3 worm cellular contexts compared by ENCODE assay signal in genomic region chrV:12844748-12845147, ce11.
A peak's percentile ranks its signal among the peaks of the same experiment; 100 is the strongest.
TF ChIP-seq lines count a peak whose summit lies in the region.

No protein-coding gene starts in this region.

TF ChIP-seq in whole organism, L2 larva, 48 proteins besides CTCF, POLR2A, EP300 and RAD21:
- TF ChIP-seq aly-2 (tag; optimal IDR thresholded peaks at IDR 0.05; lab: Kevin White, UChicago) (no peak), fos-1 (tag; optimal IDR thresholded peaks at IDR 0.05; lab: Kevin White, UChicago) (peak; percentile 65)
TF ChIP-seq in whole organism, L2 larva: peak in this region for 1.

TF ChIP-seq in whole organism, L3 larva, 47 proteins besides CTCF, POLR2A, EP300 and RAD21:
- TF ChIP-seq fkh-2 (tag; optimal IDR thresholded peaks at IDR 0.05; lab: Kevin White, UChicago), result no peak
- TF ChIP-seq pqm-1 (tag; optimal IDR thresholded peaks at IDR 0.05; lab: Kevin White, UChicago), result peak; percentile 56
- TF ChIP-seq sea-2 (GFP tag; optimal IDR thresholded peaks at IDR 0.05; lab: Kevin White, UChicago), result no peak
- no peak for TF ChIP-seq nhr-12 (tag; optimal IDR thresholded peaks at IDR 0.05; lab: Kevin White, UChicago)

TF ChIP-seq in whole organism, L4 larva, 104 proteins besides CTCF, POLR2A, EP300 and RAD21:
- no peak for TF ChIP-seq daf-16 (GFP tag; optimal IDR thresholded peaks at IDR 0.05; lab: Kevin White, UChicago)
- TF ChIP-seq daf-16 (tag; optimal IDR thresholded peaks at IDR 0.05; lab: Kevin White, UChicago), result peak; percentile 6
- no peak for TF ChIP-seq lin-29 (GFP tag; IDR thresholded peaks at IDR 0.05; lab: Robert Waterston, UW)

Comparison
In these comparisons a context has a peak if more than half of its experiments do, and no peak if none do; other contexts are left out.
1. Of the 23 proteins assayed by ChIP-seq in both whole organism, L4 larva and whole organism, L2 larva: peak only in whole organism, L4 larva: none; only in whole organism, L2 larva: fos-1; in both: none; in neither: 22.